Worm (Caenorhabditis elegans) whole organism, midembryonic: ENCODE results near the gene F32D8.4.
A peak's percentile ranks its signal among the peaks of the same experiment; 100 is the strongest.

ENCODE experiments used
- T22C8.4 ChIP-seq: fragments of 200-800 bp; sonication (Bioruptor generic); IDR thresholded peaks from 2 replicates; pipeline ENCODE4 v1.3.6; 2022; ENCODE audit warnings: missing genetic modification characterization, missing compliant biosample characterization
- cog-1 ChIP-seq: sonication (generic microtip); optimal IDR thresholded peaks from 2 replicates; lab custom pipeline; 2016; ENCODE audit warnings: missing genetic modification characterization, missing compliant biosample characterization
- flt-1 ChIP-seq: fragments of 200-800 bp; sonication (Bioruptor generic); IDR thresholded peaks from 2 replicates; pipeline ENCODE4 v1.3.6; 2022; ENCODE audit warnings: missing genetic modification characterization, missing compliant biosample characterization
- klf-2 ChIP-seq: fragments of 200-800 bp; sonication (Bioruptor generic); conservative IDR thresholded peaks from 2 replicates; pipeline ENCODE4 v1.3.6; 2022; ENCODE audit warnings: missing genetic modification reagents, missing genetic modification characterization, missing compliant biosample characterization
- med-1 ChIP-seq: sonication (generic microtip); optimal IDR thresholded peaks from 2 replicates; lab custom pipeline; 2017; ENCODE audit warnings: missing genetic modification characterization, mild to moderate bottlenecking, missing compliant biosample characterization, antibody characterized with exemption, missing genetic modification reagents; ENCODE audit not compliant: insufficient read depth
- ref-1 ChIP-seq: fragments of 200-800 bp; sonication (Bioruptor generic); conservative IDR thresholded peaks from 2 replicates; pipeline ENCODE4 v1.3.6; 2022; ENCODE audit warnings: missing genetic modification reagents, missing genetic modification characterization, missing compliant biosample characterization
- tab-1 ChIP-seq: fragments of 200-800 bp; sonication (Bioruptor generic); IDR thresholded peaks from 2 replicates; pipeline ENCODE4 v1.3.6; 2022; ENCODE audit warnings: missing genetic modification characterization, missing compliant biosample characterization
- ztf-23 ChIP-seq: fragments of 200-800 bp; sonication (Bioruptor generic); IDR thresholded peaks from 2 replicates; pipeline ENCODE4 v1.3.6; 2022; ENCODE audit warnings: missing genetic modification reagents, missing genetic modification characterization, missing compliant biosample characterization
- ztf-29 ChIP-seq: fragments of 200-800 bp; sonication (Bioruptor generic); IDR thresholded peaks from 2 replicates; pipeline ENCODE4 v1.3.6; 2022; ENCODE audit warnings: missing genetic modification reagents, missing genetic modification characterization, missing compliant biosample characterization

The F32D8.4 gene

ce11 chrV:10893510-10894128 lies at the start of gene F32D8.4:
Gene F32D8.4, minus strand, starts transcription at chrV:10893560.
- TF ChIP-seq klf-2 (GFP tag; lab: Robert Waterston, UW) (no peak), T22C8.4 (GFP tag; lab: Robert Waterston, UW) (no peak), ztf-23 (GFP tag; lab: Robert Waterston, UW) (no peak), flt-1 (GFP tag; lab: Robert Waterston, UW) (no peak), cog-1 (no peak), tab-1 (GFP tag; lab: Robert Waterston, UW) (no peak), ztf-29 (GFP tag; lab: Robert Waterston, UW) (no peak), ref-1 (no peak), med-1 (no peak)

DNA sequence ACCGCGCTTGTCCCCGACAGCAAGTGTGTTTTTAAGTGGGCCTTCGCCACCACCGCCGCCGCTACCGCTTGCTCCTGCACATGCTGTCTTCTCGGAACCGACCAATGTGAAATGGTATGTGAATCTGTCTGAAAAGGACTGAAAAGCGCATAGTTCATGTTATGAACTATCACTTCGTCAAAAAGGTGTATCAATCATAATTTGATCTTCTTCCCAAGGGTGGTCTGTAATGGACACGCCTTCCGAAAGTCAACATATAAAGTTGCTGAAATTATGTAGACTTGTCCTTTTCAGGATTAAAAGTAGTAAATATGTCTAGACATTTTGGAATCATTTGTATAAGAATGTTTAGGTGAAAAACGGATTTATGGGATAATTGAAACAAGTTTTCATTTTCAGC lies 48.8 kb upstream of the F32D8.4 start, which contains the start of gene zip-9:
Gene zip-9, plus strand, starts transcription at position 301 of the 400 bp plus-strand sequence.
- TF ChIP-seq klf-2 (GFP tag; lab: Robert Waterston, UW) (no peak), ztf-23 (GFP tag; lab: Robert Waterston, UW) (no peak), cog-1 (no peak), T22C8.4 (GFP tag; lab: Robert Waterston, UW) (no peak), ztf-29 (GFP tag; lab: Robert Waterston, UW) (no peak), ref-1 (no peak), tab-1 (GFP tag; lab: Robert Waterston, UW) (no peak)

DNA sequence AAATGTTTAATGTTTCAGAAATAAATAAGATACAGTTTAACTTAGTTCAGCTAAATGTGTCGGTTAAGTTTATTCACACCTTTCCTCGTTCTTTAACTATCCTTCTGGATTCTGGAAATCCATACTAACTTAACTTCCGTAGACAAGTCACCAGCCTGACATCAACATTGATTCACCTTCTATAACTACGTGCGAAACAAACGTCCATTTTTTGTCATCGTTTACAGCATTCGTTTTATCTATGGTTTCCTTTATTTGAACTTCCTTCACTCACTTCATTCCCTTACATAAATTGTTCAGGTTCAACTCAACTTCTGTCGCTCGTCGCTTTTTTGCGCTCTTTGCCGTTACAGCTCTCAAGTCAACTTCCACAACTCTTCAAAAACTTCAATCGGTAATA lies 47.8 kb upstream of the F32D8.4 start, which contains the start of gene F17C11.26:
Gene F17C11.26, plus strand, starts transcription at position 301 of the 400 bp plus-strand sequence.
- TF ChIP-seq T22C8.4 (GFP tag; lab: Robert Waterston, UW) (no peak), ztf-29 (GFP tag; lab: Robert Waterston, UW) (no peak), flt-1 (GFP tag; lab: Robert Waterston, UW) (no peak), med-1 (no peak), klf-2 (GFP tag; lab: Robert Waterston, UW) (no peak), ref-1 (no peak), cog-1 (no peak)

DNA sequence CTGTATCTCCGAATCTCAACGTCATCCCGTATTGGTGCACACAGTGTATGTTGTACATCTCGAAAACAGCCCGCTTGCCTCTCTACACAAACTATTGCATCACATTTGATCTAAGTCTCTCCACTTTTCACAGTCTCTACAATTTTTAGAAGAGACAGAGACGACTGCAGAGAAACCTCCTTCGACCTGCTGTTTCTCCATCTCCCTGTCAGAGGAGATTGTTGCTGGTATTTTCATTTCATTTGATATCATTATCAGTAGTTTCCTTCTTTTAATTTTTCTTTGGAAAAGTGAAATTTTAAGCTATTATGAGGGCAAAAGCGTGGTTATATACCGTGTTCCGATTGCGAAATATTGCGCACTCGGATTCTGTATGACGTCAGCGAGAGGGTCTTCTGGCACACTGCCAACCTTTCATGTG lies 47.2 kb upstream of the F32D8.4 start:
- no peak for TF ChIP-seq T22C8.4 (GFP tag; lab: Robert Waterston, UW)
- TF ChIP-seq tab-1 (GFP tag; lab: Robert Waterston, UW) = no peak
- TF ChIP-seq cog-1 = peak; percentile 14

DNA sequence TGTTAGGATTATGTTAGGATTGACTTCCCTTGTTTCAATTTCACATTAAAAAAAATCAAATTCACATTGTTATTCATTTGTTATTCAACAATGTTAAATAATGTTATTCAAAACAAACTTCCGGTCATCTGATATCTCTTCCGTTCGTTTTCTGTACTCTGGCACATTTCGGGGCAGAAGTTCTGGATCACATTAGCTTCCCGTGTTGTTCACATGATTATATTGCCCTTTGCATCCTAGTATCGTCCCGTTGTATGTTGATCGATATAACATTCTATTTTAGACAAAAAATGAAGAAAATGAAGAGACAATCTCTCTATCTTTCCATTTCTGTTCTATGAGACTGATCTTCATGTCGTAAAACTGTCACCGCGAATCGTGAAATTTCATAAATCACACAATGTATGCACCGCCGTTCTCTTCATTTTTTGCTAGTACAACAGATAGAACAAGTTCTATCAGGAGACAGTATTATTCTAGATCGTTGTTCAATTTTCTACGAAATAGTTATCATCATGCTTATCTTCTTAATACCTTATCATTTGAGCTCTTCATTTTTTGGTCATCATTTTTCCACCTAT lies 46.7 kb upstream of the F32D8.4 start:
- TF ChIP-seq ztf-23 (GFP tag; lab: Robert Waterston, UW) (no peak), med-1 (no peak), ref-1 (no peak), flt-1 (GFP tag; lab: Robert Waterston, UW) (no peak), tab-1 (GFP tag; lab: Robert Waterston, UW) (no peak), T22C8.4 (GFP tag; lab: Robert Waterston, UW) (no peak), ztf-29 (GFP tag; lab: Robert Waterston, UW) (no peak), cog-1 (no peak), klf-2 (GFP tag; lab: Robert Waterston, UW) (no peak)

DNA sequence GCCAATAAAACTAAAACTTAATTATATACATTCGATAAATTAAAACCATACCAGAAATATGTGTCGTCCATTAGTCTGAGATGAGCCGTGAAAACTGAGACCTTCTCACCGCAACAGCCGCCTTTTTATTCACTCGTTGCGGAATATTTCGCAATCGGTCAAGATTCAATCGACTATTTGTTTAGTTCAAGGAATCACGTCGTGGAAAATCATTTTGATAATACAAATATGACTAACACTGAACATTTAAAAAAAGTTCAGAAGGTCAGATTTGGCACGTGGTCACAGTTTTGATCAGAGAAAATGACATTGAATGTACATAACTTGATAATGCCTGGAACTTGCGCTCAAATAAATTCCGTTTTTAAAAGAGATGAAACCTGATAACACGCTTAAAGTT lies 45.4 kb upstream of the F32D8.4 start, which contains the start of gene F17C11.11:
Gene F17C11.11, minus strand, starts transcription at position 79 of the 400 bp plus-strand sequence.
- TF ChIP-seq T22C8.4 (GFP tag; lab: Robert Waterston, UW) = no peak
- TF ChIP-seq ztf-23 (GFP tag; lab: Robert Waterston, UW) = no peak
- TF ChIP-seq cog-1 = no peak
- no peak for TF ChIP-seq ztf-29 (GFP tag; lab: Robert Waterston, UW)
- TF ChIP-seq med-1 = no peak
- TF ChIP-seq flt-1 (GFP tag; lab: Robert Waterston, UW) = no peak
- no peak for TF ChIP-seq tab-1 (GFP tag; lab: Robert Waterston, UW)
- no peak for TF ChIP-seq ref-1
- TF ChIP-seq klf-2 (GFP tag; lab: Robert Waterston, UW) = no peak

- TF ChIP-seq ztf-23 (GFP tag; lab: Robert Waterston, UW) = no peak
- no peak for TF ChIP-seq klf-2 (GFP tag; lab: Robert Waterston, UW)
- TF ChIP-seq cog-1 = no peak
- TF ChIP-seq ref-1 = no peak
- no peak for TF ChIP-seq med-1
- no peak for TF ChIP-seq tab-1 (GFP tag; lab: Robert Waterston, UW)
- no peak for TF ChIP-seq T22C8.4 (GFP tag; lab: Robert Waterston, UW)
- no peak for TF ChIP-seq flt-1 (GFP tag; lab: Robert Waterston, UW)
- TF ChIP-seq ztf-29 (GFP tag; lab: Robert Waterston, UW) = no peak
Measured at ce11 chrV:10937294-10937693, 43.9 kb upstream of the F32D8.4 start.

ce11 chrV:10936681-10937080 lies 43.3 kb upstream of the F32D8.4 start, which contains the start of gene F17C11.12:
Gene F17C11.12, minus strand, starts transcription at chrV:10936920.
- no peak for TF ChIP-seq ztf-29 (GFP tag; lab: Robert Waterston, UW)
- no peak for TF ChIP-seq ztf-23 (GFP tag; lab: Robert Waterston, UW)
- no peak for TF ChIP-seq flt-1 (GFP tag; lab: Robert Waterston, UW)
- TF ChIP-seq klf-2 (GFP tag; lab: Robert Waterston, UW) = no peak
- TF ChIP-seq tab-1 (GFP tag; lab: Robert Waterston, UW) = no peak
- TF ChIP-seq ref-1 = no peak
- TF ChIP-seq med-1 = no peak
- no peak for TF ChIP-seq cog-1
- TF ChIP-seq T22C8.4 (GFP tag; lab: Robert Waterston, UW) = no peak

DNA sequence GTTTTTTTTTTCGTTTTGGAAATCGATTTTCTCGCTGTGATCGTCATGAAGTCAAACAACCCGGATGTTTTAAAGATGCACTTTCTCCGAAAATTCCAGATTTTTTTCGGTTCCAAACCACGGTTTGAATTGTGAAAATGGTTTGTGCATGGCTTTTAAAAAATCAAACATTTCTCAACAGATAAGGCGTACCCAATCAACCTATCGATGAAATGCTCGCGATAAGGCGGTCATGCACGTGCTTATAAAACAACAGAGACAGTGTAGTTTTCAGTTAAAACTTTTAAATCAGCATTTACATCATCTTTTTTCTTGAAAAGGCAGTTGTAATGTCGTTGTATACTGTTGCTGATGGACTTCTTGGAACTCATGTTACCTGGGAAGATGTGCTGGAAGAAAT lies 39.1 kb upstream of the F32D8.4 start, which contains the start of gene F58B4.5:
Gene F58B4.5, plus strand, starts transcription at position 283 of the 400 bp plus-strand sequence.
- no peak for TF ChIP-seq ztf-23 (GFP tag; lab: Robert Waterston, UW)
- TF ChIP-seq ztf-29 (GFP tag; lab: Robert Waterston, UW) = no peak
- TF ChIP-seq cog-1 = no peak
- TF ChIP-seq med-1 = no peak
- TF ChIP-seq tab-1 (GFP tag; lab: Robert Waterston, UW) = no peak

- TF ChIP-seq med-1 (no peak), T22C8.4 (GFP tag; lab: Robert Waterston, UW) (no peak)
Measured at ce11 chrV:10931189-10931588, 37.8 kb upstream of the F32D8.4 start, which contains the start of gene scvp-1. Gene scvp-1, minus strand, starts transcription at chrV:10931289.
